Fruit fly (Drosophila melanogaster) whole organism, embryonic: Measurements from ENCODE around the gene obst-B.

Source experiments
- Ada2b ChIP-seq: fragments of 200-800 bp; sonication (Bioruptor generic); IDR thresholded peaks from 2 replicates; pipeline ENCODE4 v1.3.6; 2022; ENCODE audit warnings: missing biosample characterization, missing genetic modification characterization
- Adf1 ChIP-seq: fragments of 200-800 bp; sonication (Bioruptor generic); IDR thresholded peaks from 2 replicates; pipeline ENCODE4 v1.3.6; 2022; ENCODE audit warnings: missing biosample characterization, missing genetic modification characterization
- Asciz ChIP-seq: fragments of 200-800 bp; sonication (Bioruptor generic); optimal IDR thresholded peaks from 2 replicates; lab custom pipeline; 2017; ENCODE audit warnings: missing biosample characterization, mild to moderate bottlenecking, missing genetic modification characterization, missing genetic modification reagents
- Atf3 ChIP-seq: fragments of 200-800 bp; sonication (Bioruptor generic); optimal IDR thresholded peaks from 3 replicates; lab custom pipeline; 2016; ENCODE audit warnings: missing biosample characterization, missing genetic modification characterization
- Bdp1 ChIP-seq: fragments of 200-800 bp; sonication (Bioruptor generic); optimal IDR thresholded peaks from 3 replicates; lab custom pipeline; 2016; ENCODE audit warnings: missing biosample characterization, missing genetic modification characterization
- Blimp-1 ChIP-seq: fragments of 200-800 bp; sonication (Bioruptor generic); optimal IDR thresholded peaks from 3 replicates; lab custom pipeline; 2018; ENCODE audit warnings: missing biosample characterization, missing genetic modification characterization, mild to moderate bottlenecking, moderate library complexity, missing genetic modification reagents
- CG10366 ChIP-seq: fragments of 200-800 bp; sonication (Bioruptor generic); IDR thresholded peaks from 2 replicates; pipeline ENCODE4 v1.3.6; 2022; ENCODE audit warnings: missing biosample characterization, missing genetic modification characterization
- CG11504 ChIP-seq: fragments of 200-800 bp; sonication (Bioruptor generic); optimal IDR thresholded peaks from 3 replicates; lab custom pipeline; 2019; ENCODE audit warnings: missing biosample characterization, mild to moderate bottlenecking, missing genetic modification characterization, moderate library complexity
- CG12236 ChIP-seq: fragments of 200-800 bp; sonication (Bioruptor generic); optimal IDR thresholded peaks from 2 replicates; lab custom pipeline; 2016; ENCODE audit warnings: missing biosample characterization, missing genetic modification characterization
- CG14050 ChIP-seq: fragments of 200-800 bp; sonication (Bioruptor generic); IDR thresholded peaks from 3 replicates; pipeline ENCODE4 v1.3.6; 2022; ENCODE audit warnings: missing biosample characterization, missing genetic modification characterization
- CG1529 ChIP-seq: fragments of 200-800 bp; sonication (Bioruptor generic); optimal IDR thresholded peaks from 3 replicates; lab custom pipeline; 2018; ENCODE audit warnings: missing biosample characterization, missing genetic modification characterization
- CG16813 ChIP-seq: fragments of 200-800 bp; sonication (Bioruptor generic); IDR thresholded peaks from 3 replicates; pipeline ENCODE4 v1.3.6; 2022; ENCODE audit warnings: missing biosample characterization, missing genetic modification characterization; ENCODE audit not compliant: partially characterized antibody
- CG16815 ChIP-seq: fragments of 200-800 bp; sonication (Bioruptor generic); optimal IDR thresholded peaks from 3 replicates; lab custom pipeline; 2017; ENCODE audit warnings: missing biosample characterization, mild to moderate bottlenecking, missing genetic modification characterization
- CG17385 ChIP-seq: fragments of 200-800 bp; sonication (Bioruptor generic); optimal IDR thresholded peaks from 3 replicates; lab custom pipeline; 2018; ENCODE audit warnings: missing biosample characterization, mild to moderate bottlenecking, missing genetic modification characterization
- CG1792 ChIP-seq: fragments of 200-800 bp; sonication (Bioruptor generic); optimal IDR thresholded peaks from 2 replicates; lab custom pipeline; 2016; ENCODE audit warnings: missing biosample characterization, missing genetic modification characterization
- CG2875 ChIP-seq: fragments of 200-800 bp; sonication (Bioruptor generic); optimal IDR thresholded peaks from 2 replicates; lab custom pipeline; 2017; ENCODE audit warnings: missing biosample characterization, mild to moderate bottlenecking, missing genetic modification characterization, missing genetic modification reagents
- CG3065 ChIP-seq: fragments of 200-800 bp; sonication (Bioruptor generic); optimal IDR thresholded peaks from 2 replicates; lab custom pipeline; 2016; ENCODE audit warnings: missing biosample characterization, missing genetic modification characterization
- CG4328 ChIP-seq: fragments of 200-800 bp; sonication (Bioruptor generic); optimal IDR thresholded peaks from 3 replicates; lab custom pipeline; 2017; ENCODE audit warnings: missing biosample characterization, missing genetic modification reagents, missing genetic modification characterization
- CG4854 ChIP-seq: fragments of 200-800 bp; sonication (Bioruptor generic); optimal IDR thresholded peaks from 2 replicates; lab custom pipeline; 2016; ENCODE audit warnings: missing biosample characterization, missing genetic modification characterization, inconsistent platforms
- CG7963 ChIP-seq: fragments of 200-800 bp; sonication (Bioruptor generic); IDR thresholded peaks from 3 replicates; pipeline ENCODE4 v1.3.6; 2022; ENCODE audit warnings: missing biosample characterization, missing genetic modification characterization; ENCODE audit not compliant: partially characterized antibody
- CG7987 ChIP-seq: fragments of 200-800 bp; sonication (Bioruptor generic); optimal IDR thresholded peaks from 2 replicates; lab custom pipeline; 2018; ENCODE audit warnings: missing biosample characterization, mild to moderate bottlenecking, missing genetic modification characterization, moderate library complexity
- CTCF ChIP-seq: fragments of 200-800 bp; sonication (Bioruptor generic); optimal IDR thresholded peaks from 2 replicates; lab custom pipeline; 2017; ENCODE audit warnings: missing biosample characterization, mild to moderate bottlenecking, missing genetic modification characterization, moderate library complexity
- D ChIP-seq, 2 experiments: fragments of 200-800 bp in 1 of 2; fragments of >200 bp in 1 of 2; sonication (Bioruptor generic) in 1 of 2; optimal IDR thresholded peaks; 2 replicates in 1 of 2; 3 replicates in 1 of 2; lab custom pipeline; 2017; ENCODE audit warnings: mild to moderate bottlenecking in 1 of 2, missing biosample characterization in 1 of 2, missing genetic modification characterization in 1 of 2, missing genetic modification reagents in 1 of 2
- Dfd ChIP-seq, 2 experiments: fragments of >200 bp; optimal IDR thresholded peaks; 2 replicates each; lab custom pipeline; 2017; ENCODE audit warnings: missing biosample characterization in 2 of 2, missing genetic modification characterization in 2 of 2
- Gug ChIP-seq: fragments of 200-800 bp; sonication (Bioruptor generic); IDR thresholded peaks from 4 replicates; pipeline ENCODE4 v1.3.6; 2022; ENCODE audit warnings: missing biosample characterization, missing genetic modification characterization
- HLH54F ChIP-seq: fragments of 200-800 bp; sonication (Bioruptor generic); optimal IDR thresholded peaks from 3 replicates; lab custom pipeline; 2016; ENCODE audit warnings: missing biosample characterization, missing genetic modification characterization
- Hand ChIP-seq: fragments of 200-800 bp; sonication (Bioruptor generic); optimal IDR thresholded peaks from 2 replicates; lab custom pipeline; 2017; ENCODE audit warnings: mild to moderate bottlenecking, missing biosample characterization, missing genetic modification reagents, missing genetic modification characterization
- Hmx ChIP-seq: fragments of 200-800 bp; sonication (Bioruptor generic); optimal IDR thresholded peaks from 2 replicates; lab custom pipeline; 2016; ENCODE audit warnings: missing biosample characterization, missing genetic modification characterization
- Hr51 ChIP-seq, 2 experiments: fragments of 200-800 bp; sonication (Bioruptor generic); optimal IDR thresholded peaks; 2 replicates in 1 of 2; 3 replicates in 1 of 2; lab custom pipeline; 2016 to 2018; ENCODE audit warnings: missing biosample characterization in 2 of 2, missing genetic modification characterization in 2 of 2, mild to moderate bottlenecking in 1 of 2, moderate library complexity in 1 of 2
- Opbp ChIP-seq: fragments of 200-800 bp; sonication (Bioruptor generic); IDR thresholded peaks from 3 replicates; pipeline ENCODE4 v1.3.6; 2022; ENCODE audit warnings: missing biosample characterization, missing genetic modification characterization; ENCODE audit not compliant: partially characterized antibody
- Rx ChIP-seq: fragments of 200-800 bp; sonication (Bioruptor generic); IDR thresholded peaks from 2 replicates; pipeline ENCODE4 v1.3.6; 2022; ENCODE audit warnings: missing biosample characterization, missing genetic modification characterization
- Spps ChIP-seq: fragments of 200-800 bp; sonication (Bioruptor generic); optimal IDR thresholded peaks from 2 replicates; lab custom pipeline; 2018; ENCODE audit warnings: missing biosample characterization, mild to moderate bottlenecking, missing genetic modification characterization
- al ChIP-seq: fragments of 200-800 bp; sonication (Bioruptor generic); IDR thresholded peaks from 2 replicates; pipeline ENCODE4 v1.3.6; 2022; ENCODE audit warnings: missing biosample characterization, missing genetic modification characterization
- bab2 ChIP-seq: fragments of 200-800 bp; sonication (Bioruptor generic); optimal IDR thresholded peaks from 2 replicates; lab custom pipeline; 2016; ENCODE audit warnings: missing biosample characterization, missing genetic modification characterization
- chif ChIP-seq, 2 experiments: fragments of 200-800 bp; sonication (Bioruptor generic); optimal IDR thresholded peaks; 3 replicates each; lab custom pipeline; 2016; ENCODE audit warnings: missing biosample characterization in 2 of 2, missing genetic modification characterization in 2 of 2
- chm ChIP-seq: fragments of 200-800 bp; sonication (Bioruptor generic); IDR thresholded peaks from 2 replicates; pipeline ENCODE4 v1.3.6; 2022; ENCODE audit warnings: missing biosample characterization, missing genetic modification characterization
- ci ChIP-seq: fragments of 200-800 bp; sonication (Bioruptor generic); IDR thresholded peaks from 3 replicates; pipeline ENCODE4 v1.3.6; 2022; ENCODE audit warnings: missing biosample characterization, missing genetic modification characterization
- dm ChIP-seq: fragments of 200-800 bp; sonication (Bioruptor generic); optimal IDR thresholded peaks from 3 replicates; lab custom pipeline; 2016; ENCODE audit warnings: missing biosample characterization, missing genetic modification characterization
- gcm ChIP-seq: fragments of 200-800 bp; sonication (Bioruptor generic); optimal IDR thresholded peaks from 2 replicates; lab custom pipeline; 2019; ENCODE audit warnings: missing biosample characterization, mild to moderate bottlenecking, missing genetic modification characterization, moderate library complexity
- gfzf ChIP-seq: fragments of 200-800 bp; sonication (Bioruptor generic); optimal IDR thresholded peaks from 2 replicates; lab custom pipeline; 2016; ENCODE audit warnings: missing biosample characterization, mild to moderate bottlenecking, missing genetic modification characterization, moderate library complexity
- h ChIP-seq: fragments of >200 bp; optimal IDR thresholded peaks from 2 replicates; lab custom pipeline; 2017
- jumu ChIP-seq: fragments of 200-800 bp; sonication (Bioruptor generic); optimal IDR thresholded peaks from 3 replicates; lab custom pipeline; 2016; ENCODE audit warnings: missing biosample characterization, missing genetic modification characterization
- kah ChIP-seq: fragments of 200-800 bp; sonication (Bioruptor generic); optimal IDR thresholded peaks from 2 replicates; lab custom pipeline; 2018; ENCODE audit warnings: missing biosample characterization, mild to moderate bottlenecking, missing genetic modification characterization
- mam ChIP-seq: fragments of 200-800 bp; sonication (Bioruptor generic); optimal IDR thresholded peaks from 3 replicates; lab custom pipeline; 2016; ENCODE audit warnings: missing biosample characterization, missing genetic modification characterization
- pfk ChIP-seq: fragments of 200-800 bp; sonication (Bioruptor generic); optimal IDR thresholded peaks from 2 replicates; lab custom pipeline; 2018; ENCODE audit warnings: missing biosample characterization, mild to moderate bottlenecking, missing genetic modification characterization, moderate library complexity
- repo ChIP-seq: fragments of 200-800 bp; sonication (Bioruptor generic); optimal IDR thresholded peaks from 2 replicates; lab custom pipeline; 2016; ENCODE audit warnings: missing biosample characterization, missing genetic modification characterization
- sens ChIP-seq: fragments of 200-800 bp; sonication (Bioruptor generic); peaks from one replicate; lab custom pipeline; 2016; ENCODE audit warnings: missing biosample characterization, missing genetic modification characterization
- sim ChIP-seq: fragments of 200-800 bp; sonication (Bioruptor generic); IDR thresholded peaks from 2 replicates; pipeline ENCODE4 v1.3.6; 2022; ENCODE audit warnings: missing biosample characterization, missing genetic modification characterization
- ssp ChIP-seq: fragments of 200-800 bp; sonication (Bioruptor generic); IDR thresholded peaks from 2 replicates; pipeline ENCODE4 v1.3.6; 2022; ENCODE audit warnings: missing biosample characterization, missing genetic modification characterization

The obst-B gene

dm6 chr2L:9984078-9984772 lies 48.3 kb upstream of the obst-B start, which contains the start of gene bib (continued):
- TF ChIP-seq CG11504 (tag; lab: Kevin White, UChicago) = peak; percentile 89
- peak in 1 of 2 experiments; percentile 64 for TF ChIP-seq chif (GFP tag; optimal IDR thresholded peaks at IDR 0.05; lab: Kevin White, UChicago)
- no peak for TF ChIP-seq gfzf (GFP tag; lab: Kevin White, UChicago)
- peak; percentile 81 for TF ChIP-seq CG17385 (GFP tag; lab: Kevin White, UChicago)
- peak; percentile 35 for TF ChIP-seq Bdp1 (GFP tag; lab: Kevin White, UChicago)
- TF ChIP-seq Opbp (GFP tag; lab: Robert Waterston, UW) = peak; percentile 49; the same call in 2 of the 3 replicates
- peak; percentile 75 for TF ChIP-seq Asciz (GFP tag; lab: Kevin White, UChicago)
- TF ChIP-seq CG1529 (GFP tag; lab: Kevin White, UChicago) = peak; percentile 80
- TF ChIP-seq D (optimal IDR thresholded peaks at IDR 0.05; lab: Kevin White, UChicago) = no peak
- TF ChIP-seq D (GFP tag; optimal IDR thresholded peaks at IDR 0.05; lab: Kevin White, UChicago) = peak; percentile 89
- peak; percentile 57; the same call in 1 of the 2 replicates for TF ChIP-seq CG10366 (GFP tag; lab: Robert Waterston, UW)
- peak; percentile 19 for TF ChIP-seq HLH54F (GFP tag; lab: Kevin White, UChicago)
- TF ChIP-seq CG4328 (GFP tag; lab: Kevin White, UChicago) = peak; percentile 78
- TF ChIP-seq CG16813 (GFP tag; lab: Robert Waterston, UW) = 0 out of 3 replicates have a peak, but pooled peaks have one; percentile 23
- peak; percentile 85 for TF ChIP-seq gcm (GFP tag; lab: Kevin White, UChicago)
- peak; percentile 54 for TF ChIP-seq CG4854 (GFP tag; lab: Kevin White, UChicago)
- peak; percentile 78; the same call in 2 of the 3 replicates for TF ChIP-seq ci (GFP tag; lab: Robert Waterston, UW)
- no peak for TF ChIP-seq repo (GFP tag; lab: Kevin White, UChicago)
- TF ChIP-seq Adf1 = peak; percentile 37; the same call in 1 of the 2 replicates
- TF ChIP-seq al = no peak
- TF ChIP-seq dm (GFP tag; lab: Kevin White, UChicago) = no peak
- no peak for TF ChIP-seq jumu (GFP tag; lab: Kevin White, UChicago)
- peak; percentile 39; the same call in 1 of the 3 replicates for TF ChIP-seq CG14050
- TF ChIP-seq CG16815 (GFP tag; lab: Kevin White, UChicago) = peak; percentile 86
- TF ChIP-seq Atf3 (GFP tag; lab: Kevin White, UChicago) = no peak
- TF ChIP-seq sim (GFP tag; lab: Robert Waterston, UW) = no peak
- peak in 1 of 2 experiments; percentile 2 for TF ChIP-seq Dfd (GFP tag; optimal IDR thresholded peaks at IDR 0.05; lab: Kevin White, UChicago)
- no peak for TF ChIP-seq h (lab: Kevin White, UChicago)
- no peak for TF ChIP-seq Hmx (GFP tag; lab: Kevin White, UChicago)
- peak; percentile 94 for TF ChIP-seq pfk
- peak; percentile 85 for TF ChIP-seq chm (GFP tag; lab: Robert Waterston, UW)
- TF ChIP-seq Hand (GFP tag; lab: Kevin White, UChicago) = peak; percentile 73
- TF ChIP-seq Ada2b (GFP tag; lab: Robert Waterston, UW) = peak; percentile 39; the same call in 1 of the 2 replicates
- peak; percentile 53; the same call in 2 of the 4 replicates for TF ChIP-seq Gug (GFP tag; lab: Robert Waterston, UW)
- peak; percentile 54 to 81 for TF ChIP-seq Hr51 (GFP tag; optimal IDR thresholded peaks at IDR 0.05; lab: Kevin White, UChicago)
- peak; percentile 41 for TF ChIP-seq kah (GFP tag; lab: Kevin White, UChicago)
- peak; percentile 86 for TF ChIP-seq Blimp-1
- peak; percentile 4 for TF ChIP-seq mam (GFP tag; lab: Kevin White, UChicago)
- TF ChIP-seq CG12236 (GFP tag; lab: Kevin White, UChicago) = no peak
- no peak for TF ChIP-seq CG1792 (GFP tag; lab: Kevin White, UChicago)
- TF ChIP-seq sens (GFP tag; lab: Kevin White, UChicago) = peak; percentile 72
- no peak for TF ChIP-seq CG7963 (GFP tag; lab: Robert Waterston, UW)
- TF ChIP-seq CG3065 (GFP tag; lab: Kevin White, UChicago) = peak; percentile 51
- TF ChIP-seq Spps (tag; lab: Kevin White, UChicago) = peak; percentile 67
- no peak for TF ChIP-seq CG7987 (GFP tag; lab: Kevin White, UChicago)
- TF ChIP-seq CTCF = peak; percentile 31
- peak; percentile 88 for TF ChIP-seq CG2875 (GFP tag; lab: Kevin White, UChicago)
- peak; percentile 69 for TF ChIP-seq ssp (GFP tag; lab: Robert Waterston, UW)
- no peak for TF ChIP-seq bab2 (GFP tag; lab: Kevin White, UChicago)
- TF ChIP-seq Rx (GFP tag; lab: Robert Waterston, UW) = no peak
